Fruit fly (Drosophila melanogaster) whole organism, embryonic: Measurements from ENCODE around the gene Gr93a.
A peak's percentile ranks its signal among the peaks of the same experiment; 100 is the strongest.

Experiments
- Blimp-1 ChIP-seq: fragments of 200-800 bp; sonication (Bioruptor generic); optimal IDR thresholded peaks from 3 replicates; lab custom pipeline; 2018; ENCODE audit warnings: missing biosample characterization, missing genetic modification characterization, mild to moderate bottlenecking, moderate library complexity, missing genetic modification reagents
- BtbVII ChIP-seq: fragments of 200-800 bp; sonication (Bioruptor generic); optimal IDR thresholded peaks from 3 replicates; lab custom pipeline; 2017; ENCODE audit warnings: missing biosample characterization, mild to moderate bottlenecking, missing genetic modification characterization
- CG12391 ChIP-seq: fragments of 200-800 bp; sonication (Bioruptor generic); optimal IDR thresholded peaks from 3 replicates; lab custom pipeline; 2018; ENCODE audit warnings: missing biosample characterization, mild to moderate bottlenecking, missing genetic modification characterization, moderate library complexity
- CG12769 ChIP-seq: fragments of 200-800 bp; sonication (Bioruptor generic); optimal IDR thresholded peaks from 2 replicates; lab custom pipeline; 2019; ENCODE audit warnings: missing biosample characterization, mild to moderate bottlenecking, missing genetic modification characterization, moderate library complexity
- CG14441 ChIP-seq: fragments of 200-800 bp; sonication (Bioruptor generic); IDR thresholded peaks from 2 replicates; pipeline ENCODE4 v1.3.6; 2022; ENCODE audit warnings: missing biosample characterization, missing genetic modification characterization
- CG17359 ChIP-seq: fragments of 200-800 bp; sonication (Bioruptor generic); optimal IDR thresholded peaks from 3 replicates; lab custom pipeline; 2018; ENCODE audit warnings: missing biosample characterization, mild to moderate bottlenecking, missing genetic modification characterization, moderate library complexity
- CG17361 ChIP-seq: fragments of 200-800 bp; sonication (Bioruptor generic); IDR thresholded peaks from 3 replicates; pipeline ENCODE4 v1.3.6; 2022; ENCODE audit warnings: missing biosample characterization, missing genetic modification characterization
- CG2199 ChIP-seq: fragments of 200-800 bp; sonication (Bioruptor generic); IDR thresholded peaks from 3 replicates; pipeline ENCODE4 v1.3.6; 2022; ENCODE audit warnings: missing biosample characterization, missing genetic modification characterization
- CG2678 ChIP-seq: fragments of 200-800 bp; sonication (Bioruptor generic); optimal IDR thresholded peaks from 3 replicates; lab custom pipeline; 2019; ENCODE audit warnings: missing biosample characterization, mild to moderate bottlenecking, missing genetic modification characterization, moderate library complexity
- CG31224 ChIP-seq: fragments of 200-800 bp; sonication (Bioruptor generic); IDR thresholded peaks from 2 replicates; pipeline ENCODE4 v1.3.6; 2022; ENCODE audit warnings: missing biosample characterization, missing genetic modification characterization
- CG3163 ChIP-seq: fragments of 200-800 bp; sonication (Bioruptor generic); optimal IDR thresholded peaks from 3 replicates; lab custom pipeline; 2016; ENCODE audit warnings: missing biosample characterization, missing genetic modification characterization
- CG6689 ChIP-seq: fragments of 200-800 bp; sonication (Bioruptor generic); IDR thresholded peaks from 2 replicates; pipeline ENCODE4 v1.3.6; 2022; ENCODE audit warnings: missing biosample characterization, missing genetic modification characterization
- CG7987 ChIP-seq: fragments of 200-800 bp; sonication (Bioruptor generic); optimal IDR thresholded peaks from 2 replicates; lab custom pipeline; 2018; ENCODE audit warnings: missing biosample characterization, mild to moderate bottlenecking, missing genetic modification characterization, moderate library complexity
- CG8290 ChIP-seq, 3 experiments: fragments of 200-800 bp; sonication (Bioruptor generic); optimal IDR thresholded peaks; 2 replicates each; lab custom pipeline; 2016 to 2019; ENCODE audit warnings: missing biosample characterization in 3 of 3, missing genetic modification characterization in 3 of 3, mild to moderate bottlenecking in 2 of 3, moderate library complexity in 1 of 3
- D19B ChIP-seq: fragments of 200-800 bp; sonication (Bioruptor generic); optimal IDR thresholded peaks from 2 replicates; lab custom pipeline; 2017; ENCODE audit warnings: missing biosample characterization, mild to moderate bottlenecking, missing genetic modification characterization
- Dref ChIP-seq: fragments of 200-800 bp; sonication (Bioruptor generic); IDR thresholded peaks from 2 replicates; pipeline ENCODE4 v1.3.6; 2022; ENCODE audit warnings: missing biosample characterization, missing genetic modification characterization
- Fer1 ChIP-seq: fragments of 200-800 bp; sonication (Bioruptor generic); optimal IDR thresholded peaks from 2 replicates; lab custom pipeline; 2017; ENCODE audit warnings: missing biosample characterization, mild to moderate bottlenecking, missing genetic modification characterization
- Hsf ChIP-seq: fragments of 200-800 bp; sonication (Bioruptor generic); optimal IDR thresholded peaks from 3 replicates; lab custom pipeline; 2016; ENCODE audit warnings: missing biosample characterization, missing genetic modification characterization
- MBD-R2 ChIP-seq: fragments of 200-800 bp; sonication (Bioruptor generic); IDR thresholded peaks from 2 replicates; pipeline ENCODE4 v1.3.6; 2022; ENCODE audit warnings: missing biosample characterization, missing genetic modification characterization
- NC2β ChIP-seq: fragments of 200-800 bp; sonication (Bioruptor generic); optimal IDR thresholded peaks from 2 replicates; lab custom pipeline; 2016; ENCODE audit warnings: missing biosample characterization, missing genetic modification characterization
- Rfx ChIP-seq: fragments of 200-800 bp; sonication (Bioruptor generic); IDR thresholded peaks from 2 replicates; pipeline ENCODE4 v1.3.6; 2022; ENCODE audit warnings: missing biosample characterization, missing genetic modification characterization
- Sox100B ChIP-seq: fragments of 200-800 bp; sonication (Bioruptor generic); optimal IDR thresholded peaks from 3 replicates; lab custom pipeline; 2018; ENCODE audit warnings: missing biosample characterization, mild to moderate bottlenecking, missing genetic modification characterization
- Vsx1 ChIP-seq: fragments of 200-800 bp; sonication (Bioruptor generic); optimal IDR thresholded peaks from 2 replicates; lab custom pipeline; 2017; ENCODE audit warnings: missing biosample characterization, mild to moderate bottlenecking, missing genetic modification characterization, missing genetic modification reagents
- al ChIP-seq: fragments of 200-800 bp; sonication (Bioruptor generic); IDR thresholded peaks from 2 replicates; pipeline ENCODE4 v1.3.6; 2022; ENCODE audit warnings: missing biosample characterization, missing genetic modification characterization
- az2 ChIP-seq: fragments of 200-800 bp; sonication (Bioruptor generic); optimal IDR thresholded peaks from 3 replicates; lab custom pipeline; 2016; ENCODE audit warnings: missing biosample characterization, missing genetic modification characterization
- chinmo ChIP-seq: fragments of 200-800 bp; sonication (Bioruptor generic); IDR thresholded peaks from 4 replicates; pipeline ENCODE4 v1.3.6; 2022; ENCODE audit warnings: missing biosample characterization, missing genetic modification characterization; ENCODE audit not compliant: partially characterized antibody
- corto ChIP-seq: fragments of 200-800 bp; sonication (Bioruptor generic); optimal IDR thresholded peaks from 2 replicates; lab custom pipeline; 2016; ENCODE audit warnings: missing biosample characterization, mild to moderate bottlenecking, missing genetic modification characterization, moderate library complexity
- dysf ChIP-seq: fragments of 200-800 bp; sonication (Bioruptor generic); IDR thresholded peaks from 3 replicates; pipeline ENCODE4 v1.3.6; 2022; ENCODE audit warnings: missing biosample characterization, missing genetic modification characterization
- eve ChIP-seq, 2 experiments: fragments of >200 bp; optimal IDR thresholded peaks; 2 replicates each; lab custom pipeline; 2017; ENCODE audit warnings: missing biosample characterization in 2 of 2, missing genetic modification characterization in 2 of 2
- ftz-f1 ChIP-seq: fragments of 200-800 bp; sonication (Bioruptor generic); optimal IDR thresholded peaks from 2 replicates; lab custom pipeline; 2016; ENCODE audit warnings: missing biosample characterization, missing genetic modification characterization
- fu2 ChIP-seq: fragments of 200-800 bp; sonication (Bioruptor generic); optimal IDR thresholded peaks from 2 replicates; lab custom pipeline; 2016; ENCODE audit warnings: missing biosample characterization, missing genetic modification characterization
- lab ChIP-seq: fragments of 200-800 bp; sonication (Bioruptor generic); optimal IDR thresholded peaks from 3 replicates; lab custom pipeline; 2017; ENCODE audit warnings: missing biosample characterization, missing genetic modification characterization, mild to moderate bottlenecking, moderate library complexity, missing genetic modification reagents
- lbe ChIP-seq: fragments of 200-800 bp; sonication (Bioruptor generic); optimal IDR thresholded peaks from 2 replicates; lab custom pipeline; 2016; ENCODE audit warnings: missing biosample characterization, mild to moderate bottlenecking, missing genetic modification characterization
- org-1 ChIP-seq: fragments of 200-800 bp; sonication (Bioruptor generic); optimal IDR thresholded peaks from 2 replicates; lab custom pipeline; 2017; ENCODE audit warnings: missing biosample characterization, missing genetic modification characterization
- otp ChIP-seq: fragments of 200-800 bp; sonication (Bioruptor generic); IDR thresholded peaks from 3 replicates; pipeline ENCODE4, ENCODE4 v1.3.6; 2022; ENCODE audit warnings: missing biosample characterization, missing genetic modification characterization
- ranshi ChIP-seq: fragments of 200-800 bp; sonication (Bioruptor generic); IDR thresholded peaks from 2 replicates; pipeline ENCODE4 v1.3.6; 2022; ENCODE audit warnings: missing biosample characterization, missing genetic modification characterization
- rib ChIP-seq: fragments of 200-800 bp; sonication (Bioruptor generic); IDR thresholded peaks from 2 replicates; pipeline ENCODE4 v1.3.6; 2022; ENCODE audit warnings: missing biosample characterization, missing genetic modification characterization
- sens ChIP-seq: fragments of 200-800 bp; sonication (Bioruptor generic); peaks from one replicate; lab custom pipeline; 2016; ENCODE audit warnings: missing biosample characterization, missing genetic modification characterization
- sens-2 ChIP-seq: fragments of 200-800 bp; sonication (Bioruptor generic); IDR thresholded peaks from 2 replicates; pipeline ENCODE4 v1.3.6; 2022; ENCODE audit warnings: missing biosample characterization, missing genetic modification characterization
- sqz ChIP-seq: fragments of 200-800 bp; sonication (Bioruptor generic); optimal IDR thresholded peaks from 3 replicates; lab custom pipeline; 2018; ENCODE audit warnings: missing biosample characterization, mild to moderate bottlenecking, missing genetic modification characterization
- vnd ChIP-seq: fragments of 200-800 bp; sonication (Bioruptor generic); IDR thresholded peaks from 3 replicates; pipeline ENCODE4 v1.3.6; 2022; ENCODE audit warnings: missing biosample characterization, missing genetic modification characterization; ENCODE audit not compliant: partially characterized antibody
- wdn ChIP-seq: fragments of 200-800 bp; sonication (Bioruptor generic); IDR thresholded peaks from 2 replicates; pipeline ENCODE4 v1.3.6; 2022; ENCODE audit warnings: missing biosample characterization, missing genetic modification characterization
- zen2 ChIP-seq: fragments of 200-800 bp; sonication (Bioruptor generic); IDR thresholded peaks from 3 replicates; pipeline ENCODE4 v1.3.6; 2022; ENCODE audit warnings: missing biosample characterization, missing genetic modification characterization; ENCODE audit not compliant: partially characterized antibody
- zfh2 ChIP-seq: fragments of 200-800 bp; sonication (Bioruptor generic); optimal IDR thresholded peaks from 2 replicates; lab custom pipeline; 2016; ENCODE audit warnings: missing biosample characterization, missing genetic modification characterization

The Gr93a gene

dm6 chr3R:21852579-21853233 is 20.4 kb downstream of the Gr93a start (continued):
- TF ChIP-seq dysf (GFP tag; lab: Robert Waterston, UW) (peak; percentile 44; the same call in 2 of the 3 replicates), rib (GFP tag; lab: Robert Waterston, UW) (no peak), org-1 (GFP tag; lab: Kevin White, UChicago) (no peak)

- no peak for TF ChIP-seq CG31224 (GFP tag; lab: Robert Waterston, UW)
- TF ChIP-seq CG14441 (GFP tag; lab: Robert Waterston, UW) = peak; percentile 16; the same call in 1 of the 2 replicates
- peak; percentile 78 for TF ChIP-seq corto (GFP tag; lab: Kevin White, UChicago)
- peak; percentile 79; the same call in 2 of the 3 replicates for TF ChIP-seq CG2199 (GFP tag; lab: Robert Waterston, UW)
- no peak for TF ChIP-seq CG17361
- TF ChIP-seq CG12391 (tag; lab: Kevin White, UChicago) = peak; percentile 12
- TF ChIP-seq sens (GFP tag; lab: Kevin White, UChicago) = peak; percentile 74
- TF ChIP-seq Sox100B (GFP tag; lab: Kevin White, UChicago) = peak; percentile 5
- no peak for TF ChIP-seq MBD-R2
- peak; percentile 55 for TF ChIP-seq lab (GFP tag; lab: Kevin White, UChicago)
- TF ChIP-seq otp (GFP tag; lab: Robert Waterston, UW) = 0 out of 3 replicates have a peak, but pooled peaks have one; percentile 51
- 0 out of 2 replicates have a peak, but pooled peaks have one; percentile 12 for TF ChIP-seq al (GFP tag; lab: Robert Waterston, UW)
- TF ChIP-seq az2 (GFP tag; lab: Kevin White, UChicago) = peak; percentile 17
- no peak; the same call in 1 of the 2 replicates for TF ChIP-seq Rfx
- no peak for TF ChIP-seq CG6689 (GFP tag; lab: Robert Waterston, UW)
- TF ChIP-seq zen2 (GFP tag; lab: Robert Waterston, UW) = peak; percentile 73; the same call in 1 of the 3 replicates
- peak; percentile 94 for TF ChIP-seq chinmo (GFP tag; lab: Robert Waterston, UW)
- TF ChIP-seq CG8290 (GFP tag; optimal IDR thresholded peaks at IDR 0.05; lab: Kevin White, UChicago) = no peak
- peak in 1 of 2 experiments; percentile 37 for TF ChIP-seq CG8290 (tag; optimal IDR thresholded peaks at IDR 0.05; lab: Kevin White, UChicago)
- peak; percentile 28 for TF ChIP-seq BtbVII
- peak; percentile 96 for TF ChIP-seq ftz-f1 (GFP tag; lab: Kevin White, UChicago)
- TF ChIP-seq NC2β (GFP tag; lab: Kevin White, UChicago) = peak; percentile 14
- TF ChIP-seq CG7987 (GFP tag; lab: Kevin White, UChicago) = peak; percentile 66
- peak; percentile 7 for TF ChIP-seq D19B
- peak; percentile 41 for TF ChIP-seq CG3163 (GFP tag; lab: Kevin White, UChicago)
- peak; percentile 11 for TF ChIP-seq Blimp-1 (GFP tag; lab: Kevin White, UChicago)
- TF ChIP-seq ranshi = no peak
- no peak for TF ChIP-seq Vsx1 (GFP tag; lab: Kevin White, UChicago)
- TF ChIP-seq fu2 (GFP tag; lab: Kevin White, UChicago) = no peak
- TF ChIP-seq eve (GFP tag; optimal IDR thresholded peaks at IDR 0.05; lab: Kevin White, UChicago) = peak in 1 of 2 experiments; percentile 70
- TF ChIP-seq Fer1 (GFP tag; lab: Kevin White, UChicago) = peak; percentile 15
- peak; percentile 86 for TF ChIP-seq sqz (GFP tag; lab: Kevin White, UChicago)
- peak; percentile 80 for TF ChIP-seq CG17359
- TF ChIP-seq lbe = peak; percentile 85
- peak; percentile 32 for TF ChIP-seq zfh2
- TF ChIP-seq Hsf (GFP tag; lab: Kevin White, UChicago) = peak; percentile 5
- TF ChIP-seq vnd (GFP tag; lab: Robert Waterston, UW) = peak; percentile 26; the same call in 1 of the 3 replicates
- TF ChIP-seq sens-2 (GFP tag; lab: Robert Waterston, UW) = 0 out of 2 replicates have a peak, but pooled peaks have one; percentile 56
- TF ChIP-seq CG12769 (tag; lab: Kevin White, UChicago) = peak; percentile 80
- TF ChIP-seq Dref = no peak
- TF ChIP-seq wdn = peak; percentile 28
- peak; percentile 6 for TF ChIP-seq CG2678 (tag; lab: Kevin White, UChicago)
These were observed 21.6 kb downstream of the Gr93a start for dm6 chr3R:21853618-21854573.
